Worm (Caenorhabditis elegans) whole organism, dauer: ENCODE data around the gene C06A1.7.

ENCODE experiments used
- unc-62 ChIP-seq: sonication (generic microtip); optimal IDR thresholded peaks from 2 replicates; lab custom pipeline; 2017; ENCODE audit warnings: missing biosample characterization, missing genetic modification reagents, missing genetic modification characterization

The C06A1.7 gene

DNA sequence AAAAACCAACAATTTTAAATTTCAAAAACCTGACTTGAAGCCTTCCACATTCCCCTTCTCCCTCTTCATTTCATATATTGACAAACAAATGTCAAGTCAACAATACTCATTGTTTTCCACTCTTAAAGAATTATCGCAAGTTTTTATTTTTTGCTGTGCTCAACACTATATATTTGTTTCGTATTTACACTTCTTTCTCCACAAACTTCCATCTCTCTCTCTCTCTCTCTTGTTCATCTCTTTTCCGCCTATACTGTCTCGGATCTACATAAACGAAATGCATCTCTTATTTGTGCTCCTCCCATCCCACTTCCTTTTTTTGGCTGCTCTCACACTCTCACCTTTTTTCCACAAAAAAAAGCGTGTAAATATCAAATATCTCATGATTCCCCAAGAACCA is 48.1 kb downstream of the C06A1.7 start, which contains the start of gene C14A4.12:
C14A4.12 (plus strand) TSS at position 301 of the 400 bp plus-strand sequence.
- no peak for TF ChIP-seq unc-62 (GFP tag; lab: Kevin White, UChicago)
